Worm (Caenorhabditis elegans) whole organism, L4 larva: ENCODE measurements around the gene C50B8.5.

Source experiments
- F10B5.3 ChIP-seq: sonication (generic microtip); optimal IDR thresholded peaks from 2 replicates; lab custom pipeline; 2016; ENCODE audit warnings: mild to moderate bottlenecking, missing genetic modification characterization, missing compliant biosample characterization
- T20F7.1 ChIP-seq: fragments of 200-800 bp; sonication (Bioruptor generic); optimal IDR thresholded peaks from 2 replicates; lab custom pipeline; 2018; ENCODE audit warnings: mild to moderate bottlenecking, missing genetic modification characterization, missing compliant biosample characterization
- T26A8.4 ChIP-seq: fragments of 200-800 bp; sonication (Bioruptor generic); IDR thresholded peaks from 2 replicates; pipeline ENCODE4 v1.3.6; 2022; ENCODE audit warnings: missing genetic modification characterization, missing compliant biosample characterization
- aha-1 ChIP-seq: fragments of 150-350 bp; peaks from one replicate; lab custom pipeline; 2014; ENCODE audit warnings: missing biosample characterization, missing genetic modification characterization
- ama-1 ChIP-seq: fragments of 150-350 bp; optimal IDR thresholded peaks from 2 replicates; lab custom pipeline; 2014; ENCODE audit warnings: inconsistent platforms, mixed read lengths
- arid-1 ChIP-seq: fragments of 200-800 bp; sonication (Bioruptor generic); conservative IDR thresholded peaks from 2 replicates; pipeline ENCODE4 v1.3.6; 2022; ENCODE audit warnings: missing genetic modification reagents, missing genetic modification characterization, missing compliant biosample characterization
- attf-4 ChIP-seq: sonication (generic microtip); optimal IDR thresholded peaks from 3 replicates; lab custom pipeline; 2017; ENCODE audit warnings: missing biosample characterization, missing genetic modification characterization
- ceh-20 ChIP-seq: fragments of 200-800 bp; sonication (Bioruptor generic); IDR thresholded peaks from 2 replicates; pipeline ENCODE4 v1.3.6; 2022; ENCODE audit warnings: missing genetic modification reagents, missing genetic modification characterization, missing compliant biosample characterization
- ceh-44 ChIP-seq: fragments of 200-800 bp; sonication (Bioruptor generic); IDR thresholded peaks from 2 replicates; pipeline ENCODE4 v1.3.6; 2022; ENCODE audit warnings: missing genetic modification reagents, missing genetic modification characterization, missing compliant biosample characterization
- ceh-82 ChIP-seq: sonication (generic microtip); optimal IDR thresholded peaks from 2 replicates; lab custom pipeline; 2017; ENCODE audit warnings: missing biosample characterization, missing genetic modification characterization
- cey-2 ChIP-seq: sonication (generic microtip); optimal IDR thresholded peaks from 3 replicates; lab custom pipeline; 2017; ENCODE audit warnings: missing genetic modification characterization, mild to moderate bottlenecking, missing compliant biosample characterization, antibody characterized with exemption, borderline replicate concordance; ENCODE audit not compliant: insufficient read depth
- dmd-6 ChIP-seq: fragments of 200-800 bp; sonication (Bioruptor generic); IDR thresholded peaks from 2 replicates; pipeline ENCODE4 v1.3.6; 2022; ENCODE audit warnings: missing genetic modification reagents, missing genetic modification characterization, missing compliant biosample characterization
- dpl-1 ChIP-seq: fragments of 150-350 bp; optimal IDR thresholded peaks from 2 replicates; lab custom pipeline; 2014; ENCODE audit warnings: missing biosample characterization, missing genetic modification reagents, missing genetic modification characterization
- duxl-1 ChIP-seq: sonication (generic microtip); optimal IDR thresholded peaks from 2 replicates; lab custom pipeline; 2016; ENCODE audit warnings: mild to moderate bottlenecking, missing genetic modification characterization, moderate library complexity, missing compliant biosample characterization; ENCODE audit not compliant: poor library complexity
- egl-27 ChIP-seq: sonication (generic microtip); optimal IDR thresholded peaks from 3 replicates; lab custom pipeline; 2017; ENCODE audit warnings: missing biosample characterization, missing genetic modification reagents, missing genetic modification characterization
- fos-1 ChIP-seq: fragments of 150-350 bp; optimal IDR thresholded peaks from 2 replicates; lab custom pipeline; 2014; ENCODE audit warnings: missing biosample characterization, missing genetic modification characterization
- gei-8 ChIP-seq: fragments of 200-800 bp; sonication (Bioruptor generic); optimal IDR thresholded peaks from 2 replicates; lab custom pipeline; 2018; ENCODE audit warnings: mild to moderate bottlenecking, missing genetic modification characterization, missing compliant biosample characterization
- hlh-11 ChIP-seq: fragments of 200-800 bp; sonication (Bioruptor generic); optimal IDR thresholded peaks from 2 replicates; lab custom pipeline; 2018; ENCODE audit warnings: mild to moderate bottlenecking, missing genetic modification characterization, missing compliant biosample characterization
- hmg-1.1 ChIP-seq: fragments of 200-800 bp; sonication (Bioruptor generic); IDR thresholded peaks from 2 replicates; pipeline ENCODE4 v1.3.6; 2022; ENCODE audit warnings: missing genetic modification reagents, missing genetic modification characterization, missing compliant biosample characterization
- jun-1 ChIP-seq: fragments of 150-350 bp; optimal IDR thresholded peaks from 2 replicates; lab custom pipeline; 2014; ENCODE audit warnings: missing biosample characterization, missing genetic modification reagents, missing genetic modification characterization
- lin-13 ChIP-seq: fragments of 150-350 bp; optimal IDR thresholded peaks from 2 replicates; lab custom pipeline; 2014; ENCODE audit warnings: missing biosample characterization, missing genetic modification reagents, missing genetic modification characterization
- lin-38 ChIP-seq: fragments of 200-800 bp; sonication (Bioruptor generic); IDR thresholded peaks from 2 replicates; pipeline ENCODE4 v1.3.6; 2022; ENCODE audit warnings: missing genetic modification reagents, missing genetic modification characterization, missing compliant biosample characterization
- lsy-2 ChIP-seq, 2 experiments: fragments of 150-350 bp in 1 of 2; sonication (generic microtip) in 1 of 2; optimal IDR thresholded peaks; 2 replicates each; lab custom pipeline; 2014 to 2017; ENCODE audit warnings: missing biosample characterization in 2 of 2, missing genetic modification characterization in 2 of 2
- mdt-29 ChIP-seq: fragments of 200-800 bp; sonication (Bioruptor generic); IDR thresholded peaks from 2 replicates; pipeline ENCODE4 v1.3.6; 2022; ENCODE audit warnings: missing genetic modification reagents, missing genetic modification characterization, missing compliant biosample characterization
- nhr-10 ChIP-seq: fragments of 150-350 bp; optimal IDR thresholded peaks from 2 replicates; lab custom pipeline; 2014; ENCODE audit warnings: missing biosample characterization, missing genetic modification characterization
- nhr-102 ChIP-seq: sonication (generic microtip); optimal IDR thresholded peaks from 2 replicates; lab custom pipeline; 2016; ENCODE audit warnings: mild to moderate bottlenecking, missing genetic modification characterization, moderate library complexity, missing compliant biosample characterization
- nhr-11 ChIP-seq: fragments of 150-350 bp; optimal IDR thresholded peaks from 2 replicates; lab custom pipeline; 2014; ENCODE audit warnings: missing biosample characterization, missing genetic modification characterization
- nhr-25 ChIP-seq: sonication (generic microtip); optimal IDR thresholded peaks from 2 replicates; lab custom pipeline; 2017; ENCODE audit warnings: missing genetic modification characterization, mild to moderate bottlenecking, missing compliant biosample characterization, antibody characterized with exemption, moderate library complexity, borderline replicate concordance; ENCODE audit not compliant: insufficient read depth
- nhr-41 ChIP-seq: fragments of 200-800 bp; sonication (Bioruptor generic); IDR thresholded peaks from 2 replicates; pipeline ENCODE4 v1.3.6; 2022; ENCODE audit warnings: missing genetic modification reagents, missing genetic modification characterization, missing compliant biosample characterization
- nhr-42 ChIP-seq: fragments of 200-800 bp; sonication (Bioruptor generic); IDR thresholded peaks from 2 replicates; pipeline ENCODE4 v1.3.6; 2022; ENCODE audit warnings: missing genetic modification characterization, missing compliant biosample characterization
- nhr-6 ChIP-seq: fragments of 150-350 bp; optimal IDR thresholded peaks from 2 replicates; lab custom pipeline; 2014; ENCODE audit warnings: missing biosample characterization, missing genetic modification characterization
- pha-4 ChIP-seq, 2 experiments: fragments of 150-350 bp in 1 of 2; fragments of 200-800 bp in 1 of 2; sonication (Bioruptor generic) in 1 of 2; IDR thresholded peaks in 1 of 2; optimal IDR thresholded peaks in 1 of 2; 2 replicates each; pipeline versions ENCODE4 v1.3.6 to Lab custom; 2014 to 2022; ENCODE audit warnings: missing genetic modification characterization in 2 of 2, missing genetic modification reagents in 2 of 2, missing biosample characterization in 1 of 2, missing compliant biosample characterization in 1 of 2
- php-3 ChIP-seq: fragments of 200-800 bp; sonication (Bioruptor generic); IDR thresholded peaks from 2 replicates; pipeline ENCODE4 v1.3.6; 2022; ENCODE audit warnings: missing genetic modification reagents, missing genetic modification characterization, missing compliant biosample characterization
- pqm-1 ChIP-seq: sonication (generic microtip); optimal IDR thresholded peaks from 2 replicates; lab custom pipeline; 2017; ENCODE audit warnings: missing biosample characterization, missing genetic modification characterization
- rbr-2 ChIP-seq: sonication (generic microtip); optimal IDR thresholded peaks from 2 replicates; lab custom pipeline; 2016; ENCODE audit warnings: missing genotype, missing genetic modification characterization, missing compliant biosample characterization
- saeg-2 ChIP-seq: fragments of 200-800 bp; sonication (Bioruptor generic); IDR thresholded peaks from 2 replicates; pipeline ENCODE4 v1.3.6; 2022; ENCODE audit warnings: missing genetic modification reagents, missing genetic modification characterization, missing compliant biosample characterization
- set-16 ChIP-seq: fragments of 200-800 bp; sonication (Bioruptor generic); IDR thresholded peaks from 2 replicates; pipeline ENCODE4 v1.3.6; 2022; ENCODE audit warnings: missing genetic modification reagents, missing genetic modification characterization, missing compliant biosample characterization
- skn-1 ChIP-seq: fragments of 150-350 bp; optimal IDR thresholded peaks from 2 replicates; lab custom pipeline; 2014; ENCODE audit warnings: missing biosample characterization, missing genetic modification characterization
- snpc-1.2 ChIP-seq: fragments of 200-800 bp; sonication (Bioruptor generic); IDR thresholded peaks from 2 replicates; pipeline ENCODE4 v1.3.6; 2022; ENCODE audit warnings: missing genetic modification reagents, missing genetic modification characterization, missing compliant biosample characterization
- spr-1 ChIP-seq: sonication (generic microtip); optimal IDR thresholded peaks from 2 replicates; lab custom pipeline; 2016; ENCODE audit warnings: mild to moderate bottlenecking, missing genetic modification characterization, missing compliant biosample characterization
- tra-1 ChIP-seq: fragments of 200-800 bp; sonication (Bioruptor generic); IDR thresholded peaks from 2 replicates; pipeline ENCODE4 v1.3.6; 2022; ENCODE audit warnings: missing genetic modification reagents, missing genetic modification characterization, missing compliant biosample characterization
- unc-62 ChIP-seq, 3 experiments: fragments of 150-350 bp in 1 of 3; sonication (generic microtip); optimal IDR thresholded peaks in 2 of 3; peaks in 1 of 3; 1 replicate in 1 of 3; 2 replicates in 2 of 3; lab custom pipeline; 2014 to 2017; ENCODE audit warnings: missing biosample characterization in 3 of 3, missing genetic modification characterization in 3 of 3, missing genetic modification reagents in 3 of 3, missing genotype in 1 of 3
- zfp-2 ChIP-seq: sonication (generic microtip); optimal IDR thresholded peaks from 2 replicates; lab custom pipeline; 2016; ENCODE audit warnings: mild to moderate bottlenecking, missing genetic modification characterization, missing compliant biosample characterization
- zfp-3 ChIP-seq: fragments of 200-800 bp; sonication (Bioruptor generic); conservative IDR thresholded peaks from 2 replicates; pipeline ENCODE4 v1.3.6; 2022; ENCODE audit warnings: missing genetic modification reagents, missing genetic modification characterization, missing compliant biosample characterization
- ztf-11 ChIP-seq: fragments of 150-350 bp; optimal IDR thresholded peaks from 2 replicates; lab custom pipeline; 2014; ENCODE audit warnings: missing biosample characterization, missing genetic modification characterization
- ztf-7 ChIP-seq: fragments of 150-350 bp; optimal IDR thresholded peaks from 2 replicates; lab custom pipeline; 2014; ENCODE audit warnings: missing biosample characterization, missing genetic modification characterization

Gene C50B8.5

ce11 chrV:13565197-13565596, 15.6 kb upstream of the C50B8.5 start (continued):
- TF ChIP-seq saeg-2 (GFP tag; lab: Robert Waterston, UW) (peak; percentile 71; the same call in 1 of the 2 replicates), rbr-2 (tag; lab: Kevin White, UChicago) (peak; percentile 78), arid-1 (peak; percentile 66), fos-1 (tag; lab: Kevin White, UChicago) (no peak), unc-62 (GFP tag; optimal IDR thresholded peaks at IDR 0.05 in 1 of 2; lab: Kevin White, UChicago) (peak in 1 of 2 experiments; percentile 80), unc-62 (tag; optimal IDR thresholded peaks at IDR 0.05; lab: Kevin White, UChicago) (no peak), mdt-29 (GFP tag; lab: Robert Waterston, UW) (peak; percentile 83), T20F7.1 (GFP tag; lab: Kevin White, UChicago) (peak; percentile 83), lsy-2 (tag; optimal IDR thresholded peaks at IDR 0.05; lab: Kevin White, UChicago) (peak; percentile 45 to 91), dpl-1 (GFP tag; lab: Kevin White, UChicago) (peak; percentile 84), T26A8.4 (GFP tag; lab: Robert Waterston, UW) (peak; percentile 81), ama-1 (lab: Kevin White, UChicago) (peak; percentile 83), hlh-11 (tag; lab: Kevin White, UChicago) (peak; percentile 97), pqm-1 (peak; percentile 81), lin-38 (peak; percentile 95), cey-2 (tag; lab: Kevin White, UChicago) (peak; percentile 17), nhr-25 (tag; lab: Kevin White, UChicago) (peak; percentile 47), skn-1 (tag; lab: Kevin White, UChicago) (no peak), duxl-1 (peak; percentile 70), gei-8 (GFP tag; lab: Kevin White, UChicago) (no peak), aha-1 (tag; lab: Kevin White, UChicago) (peak; percentile 74), ceh-20 (GFP tag; lab: Robert Waterston, UW) (peak; percentile 68), set-16 (no peak), dmd-6 (GFP tag; lab: Robert Waterston, UW) (peak; percentile 88), attf-4 (tag; lab: Kevin White, UChicago) (no peak), lin-13 (GFP tag; lab: Kevin White, UChicago) (peak; percentile 29), zfp-3 (GFP tag; lab: Robert Waterston, UW) (peak; percentile 53; the same call in 1 of the 2 replicates), egl-27 (tag; lab: Kevin White, UChicago) (no peak), nhr-102 (peak; percentile 83), nhr-42 (GFP tag; lab: Robert Waterston, UW) (0 out of 2 replicates have a peak, but pooled peaks have one; percentile 65), nhr-10 (tag; lab: Kevin White, UChicago) (peak; percentile 20), ceh-44 (0 out of 2 replicates have a peak, but pooled peaks have one; percentile 28), nhr-41 (GFP tag; lab: Robert Waterston, UW) (peak; percentile 80; the same call in 1 of the 2 replicates), nhr-11 (tag; lab: Kevin White, UChicago) (peak; percentile 90), php-3 (GFP tag; lab: Robert Waterston, UW) (peak; percentile 69), zfp-2 (tag; lab: Kevin White, UChicago) (no peak), tra-1 (GFP tag; lab: Robert Waterston, UW) (peak; percentile 58; the same call in 1 of the 2 replicates), pha-4 (GFP tag; IDR thresholded peaks at IDR 0.05; lab: Robert Waterston, UW) (peak; percentile 66), pha-4 (tag; optimal IDR thresholded peaks at IDR 0.05; lab: Kevin White, UChicago) (peak; percentile 3), hmg-1.1 (GFP tag; lab: Robert Waterston, UW) (peak; percentile 77), ztf-11 (tag; lab: Kevin White, UChicago) (no peak), nhr-6 (peak; percentile 98), F10B5.3 (tag; lab: Kevin White, UChicago) (no peak), ceh-82 (tag; lab: Kevin White, UChicago) (no peak), snpc-1.2 (no peak), ztf-7 (tag; lab: Kevin White, UChicago) (peak; percentile 81), jun-1 (tag; lab: Kevin White, UChicago) (peak; percentile 17), spr-1 (peak; percentile 69)
